Fruit fly (Drosophila melanogaster): Measurements from ENCODE around the gene Caf1-180.

Gene Caf1-180

DNA sequence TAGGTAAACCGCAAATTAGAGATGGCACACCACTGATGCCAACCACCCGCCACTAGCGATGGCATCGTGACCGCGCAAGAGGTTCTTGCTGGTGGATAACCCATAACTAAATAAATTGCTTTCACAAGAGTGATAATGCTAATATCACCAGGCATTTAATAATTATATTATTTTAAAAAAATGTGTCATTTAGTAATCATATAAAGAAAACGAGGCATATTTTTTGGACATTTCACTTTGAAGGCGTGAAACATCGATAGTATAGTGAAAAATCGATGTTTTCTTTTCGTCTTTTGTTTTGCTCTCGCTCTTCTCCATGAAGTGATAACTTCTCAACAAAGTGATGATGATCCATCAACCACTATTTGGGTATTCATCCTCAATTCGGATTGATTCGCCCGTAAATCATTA is 47.3 kb downstream of the Caf1-180 start, which contains the start of gene IntS4 (continued):
- TF ChIP-seq usp (GFP tag; optimal IDR thresholded peaks at IDR 0.05), result no peak
- TF ChIP-seq dati (GFP tag; IDR thresholded peaks at IDR 0.05), result no peak
- peak; percentile 45 for TF ChIP-seq dmrt11E (tag; optimal IDR thresholded peaks at IDR 0.05)
- TF ChIP-seq cg (GFP tag; optimal IDR thresholded peaks at IDR 0.05), result no peak
- peak; percentile 87 for TF ChIP-seq hb (GFP tag; IDR thresholded peaks at IDR 0.05; ENCODE audit: partially characterized antibody)
- TF ChIP-seq stwl (tag; optimal IDR thresholded peaks at IDR 0.05), result peak; percentile 34
- TF ChIP-seq Antp (GFP tag; optimal IDR thresholded peaks at IDR 0.05), result peak; percentile 12
- TF ChIP-seq ase (GFP tag; IDR thresholded peaks at IDR 0.05), result peak; percentile 51; the same call in 1 of the 3 replicates
- TF ChIP-seq ham (GFP tag; IDR thresholded peaks at IDR 0.05), result no peak
- peak; percentile 82 for TF ChIP-seq HmgZ (tag; optimal IDR thresholded peaks at IDR 0.05)
- TF ChIP-seq Sry-β (GFP tag; optimal IDR thresholded peaks at IDR 0.05), result peak; percentile 69
- no peak for TF ChIP-seq tap (tag; optimal IDR thresholded peaks at IDR 0.05)
- TF ChIP-seq da (GFP tag; optimal IDR thresholded peaks at IDR 0.05), result no peak
- TF ChIP-seq hbn (GFP tag; IDR thresholded peaks at IDR 0.05; ENCODE audit: partially characterized antibody), result peak; percentile 96
- peak; percentile 91 for TF ChIP-seq Ets65A (GFP tag)
- no peak for TF ChIP-seq ap (GFP tag; IDR thresholded peaks at IDR 0.05)
- TF ChIP-seq tup (GFP tag; optimal IDR thresholded peaks at IDR 0.05), result peak; percentile 25
- no peak for TF ChIP-seq prd (optimal IDR thresholded peaks at IDR 0.05)
- peak; percentile 77 for TF ChIP-seq prd (GFP tag; IDR thresholded peaks at IDR 0.05)
- TF ChIP-seq Ptx1 (GFP tag; IDR thresholded peaks at IDR 0.05), result peak; percentile 78
- no peak for TF ChIP-seq CG11093 (GFP tag; IDR thresholded peaks at IDR 0.05)
- peak; percentile 44 for TF ChIP-seq pnt (GFP tag; optimal IDR thresholded peaks at IDR 0.05)
- peak; percentile 49; the same call in 1 of the 2 replicates for TF ChIP-seq CG14014 (GFP tag; IDR thresholded peaks at IDR 0.05)
- peak; percentile 59 for TF ChIP-seq gsb-n (tag; optimal IDR thresholded peaks at IDR 0.05)
- no peak for TF ChIP-seq CG16863 (GFP tag; optimal IDR thresholded peaks at IDR 0.05)
- peak; percentile 68 for TF ChIP-seq slou (GFP tag; optimal IDR thresholded peaks at IDR 0.05)
- peak; percentile 26; the same call in 1 of the 2 replicates for TF ChIP-seq Poxn (GFP tag; IDR thresholded peaks at IDR 0.05)
- TF ChIP-seq br (optimal IDR thresholded peaks at IDR 0.05), result no peak
- TF ChIP-seq luna (GFP tag; optimal IDR thresholded peaks at IDR 0.05), result peak; percentile 15
- no peak for TF ChIP-seq aop (GFP tag; IDR thresholded peaks at IDR 0.05)
- peak; percentile 73 for TF ChIP-seq CG13775 (GFP tag; optimal IDR thresholded peaks at IDR 0.05)
- peak; percentile 29 for TF ChIP-seq CG34376 (GFP tag; optimal IDR thresholded peaks at IDR 0.05)
- peak; percentile 26 for TF ChIP-seq CG16815 (GFP tag; optimal IDR thresholded peaks at IDR 0.05)
- TF ChIP-seq Hr3 (GFP tag; optimal IDR thresholded peaks at IDR 0.05), result peak; percentile 61
- no peak for TF ChIP-seq odd (GFP tag; optimal IDR thresholded peaks at IDR 0.05)
- TF ChIP-seq CG11696 (GFP tag; IDR thresholded peaks at IDR 0.05), result no peak
- peak; percentile 61 for TF ChIP-seq mam (GFP tag; optimal IDR thresholded peaks at IDR 0.05)
- no peak for TF ChIP-seq D (optimal IDR thresholded peaks at IDR 0.05)
- peak; percentile 14 for TF ChIP-seq D (GFP tag; optimal IDR thresholded peaks at IDR 0.05)
- TF ChIP-seq nau (GFP tag; optimal IDR thresholded peaks at IDR 0.05), result no peak
- peak; percentile 82 for TF ChIP-seq CG10543 (GFP tag; optimal IDR thresholded peaks at IDR 0.05)
- no peak for TF ChIP-seq jing (GFP tag; optimal IDR thresholded peaks at IDR 0.05)
- peak; percentile 74 for TF ChIP-seq sens (GFP tag)
- no peak; the same call in 1 of the 2 replicates for TF ChIP-seq CG9215 (GFP tag; IDR thresholded peaks at IDR 0.05)
- peak; percentile 56; the same call in 1 of the 2 replicates for TF ChIP-seq cas (GFP tag; IDR thresholded peaks at IDR 0.05)
- no peak for TF ChIP-seq grn (GFP tag; optimal IDR thresholded peaks at IDR 0.05)
- TF ChIP-seq cato (GFP tag; optimal IDR thresholded peaks at IDR 0.05; ENCODE audit: borderline replicate concordance), result no peak
- TF ChIP-seq Doc3 (GFP tag; IDR thresholded peaks at IDR 0.05; ENCODE audit: partially characterized antibody), result peak; percentile 96
- peak; percentile 57 for TF ChIP-seq onecut (GFP tag; IDR thresholded peaks at IDR 0.05)
- peak; percentile 59 for TF ChIP-seq CG3847 (GFP tag; IDR thresholded peaks at IDR 0.05)
- peak; percentile 62 for TF ChIP-seq Xrp1 (GFP tag; IDR thresholded peaks at IDR 0.05)
- no peak for TF ChIP-seq CG13894 (tag; optimal IDR thresholded peaks at IDR 0.05)
- TF ChIP-seq CG13123 (GFP tag; optimal IDR thresholded peaks at IDR 0.05), result peak; percentile 42
